Worm (Caenorhabditis elegans) whole organism, dauer: Measurements from ENCODE around the gene D2089.8.

Experiments used
- unc-62 ChIP-seq: sonication (generic microtip); optimal IDR thresholded peaks from 2 replicates; lab custom pipeline; 2017; ENCODE audit warnings: missing biosample characterization, missing genetic modification reagents, missing genetic modification characterization

Gene D2089.8

DNA sequence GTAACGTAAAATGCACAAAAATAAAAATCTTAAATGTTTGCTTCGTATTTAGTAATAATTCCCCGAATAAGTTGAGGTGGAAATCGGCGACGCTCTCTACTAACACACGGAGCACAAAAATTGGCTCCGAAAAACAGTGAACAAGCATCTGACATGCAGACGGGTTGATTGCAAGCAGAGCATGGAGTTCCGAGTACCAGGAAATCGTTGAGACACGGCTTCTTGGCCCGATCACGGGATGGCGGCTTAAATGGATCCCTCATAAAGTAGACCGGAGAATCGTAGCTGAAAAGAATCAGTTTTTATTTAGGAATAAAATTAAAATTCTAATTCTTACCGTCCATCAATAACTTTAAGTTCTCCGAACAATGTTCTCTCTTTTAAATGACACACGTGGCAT, 302 bp downstream of the D2089.8 start:
- no peak for TF ChIP-seq unc-62 (GFP tag; lab: Kevin White, UChicago)

DNA sequence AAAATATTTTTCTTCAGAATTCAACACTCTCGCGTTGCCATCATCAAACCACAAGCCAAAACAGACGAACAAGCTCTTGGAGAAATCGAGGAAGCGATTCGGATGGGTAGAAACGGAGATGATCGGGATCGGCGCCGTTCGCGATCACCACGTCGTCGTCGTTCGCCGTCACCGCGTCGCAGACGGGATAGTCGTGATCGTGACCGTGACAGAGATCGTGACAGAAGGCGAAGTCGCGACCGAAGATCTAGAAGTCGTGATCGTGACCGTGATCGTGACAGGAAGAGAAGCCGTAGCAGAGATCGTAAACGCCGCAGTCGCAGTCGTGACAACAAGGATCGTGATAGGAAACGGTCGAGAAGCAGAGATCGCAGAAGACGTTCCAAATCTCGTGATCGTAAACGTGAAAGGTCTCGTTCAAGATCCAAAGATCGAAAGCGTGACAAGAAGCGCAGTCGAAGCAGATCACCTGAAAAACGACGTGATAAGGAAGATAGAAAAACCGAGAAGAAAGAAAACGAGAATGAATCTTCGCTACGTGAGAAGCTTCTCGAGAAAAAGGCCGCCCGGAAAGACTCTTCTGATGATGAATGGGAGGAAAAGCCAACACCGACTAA, 1.0 kb downstream of the D2089.8 start:
- TF ChIP-seq unc-62 (GFP tag; lab: Kevin White, UChicago): no peak

DNA sequence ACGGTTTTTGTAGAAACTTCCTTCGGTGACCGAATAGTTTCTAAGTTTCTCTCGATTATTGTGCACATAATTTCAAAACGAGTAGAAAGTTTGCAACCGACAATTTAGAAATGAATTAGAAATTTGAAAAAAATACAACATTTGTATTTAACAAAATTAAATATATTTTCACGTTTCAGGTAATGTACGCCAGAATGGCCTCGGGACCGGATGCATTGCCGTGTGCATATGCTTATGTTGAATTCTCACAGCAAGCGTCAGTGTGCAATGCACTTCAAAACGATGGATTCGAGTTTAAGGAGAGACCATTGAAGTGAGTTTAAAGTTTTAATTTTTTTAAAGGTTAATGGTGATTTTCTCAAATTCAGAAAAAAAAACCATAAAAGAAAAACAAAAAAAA, 1.7 kb downstream of the D2089.8 start, which contains the start of gene marc-2:
TSS of gene marc-2 (minus strand) at position 101 of the 400 bp plus-strand sequence.
- no peak for TF ChIP-seq unc-62 (GFP tag; lab: Kevin White, UChicago)

DNA sequence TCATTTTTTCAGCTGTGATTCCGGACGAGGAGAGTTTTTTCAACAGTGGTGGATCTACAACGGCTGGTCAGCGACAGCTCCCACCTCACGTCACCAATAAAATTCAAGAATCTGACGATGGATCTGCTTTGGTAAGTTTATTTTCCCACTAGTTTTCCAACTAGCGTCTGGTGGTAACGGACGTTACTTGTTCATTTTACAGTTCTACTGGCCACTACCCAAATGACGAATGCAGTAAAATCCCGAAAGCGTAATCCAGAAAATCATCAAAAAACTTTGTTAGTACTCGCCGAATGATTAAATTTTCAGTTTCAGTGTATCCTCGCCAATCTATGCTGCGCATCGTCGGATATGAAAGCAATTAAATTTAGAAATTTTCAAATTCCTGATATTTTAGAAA, 3.0 kb downstream of the D2089.8 start:
- no peak for TF ChIP-seq unc-62 (GFP tag; lab: Kevin White, UChicago)

DNA sequence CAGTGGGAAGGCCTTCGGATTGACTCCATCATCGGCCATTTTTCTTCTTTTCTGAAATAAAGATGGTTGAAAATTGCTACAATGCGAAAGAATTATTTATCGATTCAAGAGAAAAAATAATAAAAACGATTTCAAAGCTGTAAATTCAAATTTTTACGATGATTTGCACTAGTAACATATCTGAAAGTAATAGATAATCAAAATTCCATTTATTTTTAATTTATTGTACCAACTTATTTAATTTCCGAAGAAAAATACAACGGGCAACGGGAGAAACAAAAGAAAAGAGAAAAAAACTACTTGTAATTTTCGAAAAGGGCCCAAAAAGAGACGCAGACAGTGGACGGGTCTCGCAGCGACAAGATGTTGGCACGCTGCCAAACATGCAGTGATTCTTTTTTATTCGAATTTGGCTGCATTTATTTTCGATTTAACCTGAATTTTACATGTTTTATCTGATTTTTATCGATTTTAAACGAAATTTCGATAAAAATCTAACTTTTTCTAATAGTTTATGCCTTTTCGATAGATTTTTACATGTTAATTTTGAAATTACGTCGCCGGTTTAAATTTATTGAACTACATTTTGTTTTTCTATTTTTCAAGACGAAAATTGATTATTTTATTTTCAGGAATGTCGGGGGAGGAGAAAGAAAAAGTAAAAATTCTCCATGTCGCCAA, 3.9 kb downstream of the D2089.8 start, which contains the start of the genes snu-13 and rsp-7:
TSS of gene snu-13 (minus strand) at position 51 of the 681 bp plus-strand sequence.
TSS of gene rsp-7 (plus strand) at position 631 of the 681 bp plus-strand sequence.
- no peak for TF ChIP-seq unc-62 (GFP tag; lab: Kevin White, UChicago)

ce11 chrII:10657632-10658108, 4.9 kb downstream of the D2089.8 start, which contains the start of gene lact-3:
Gene lact-3 (minus strand): TSS chrII:10657682.
- TF ChIP-seq unc-62 (GFP tag; lab: Kevin White, UChicago): no peak

ce11 chrII:10656395-10656794, 6.2 kb downstream of the D2089.8 start:
- TF ChIP-seq unc-62 (GFP tag; lab: Kevin White, UChicago): no peak

- TF ChIP-seq unc-62 (GFP tag; lab: Kevin White, UChicago): no peak
Measured at ce11 chrII:10654435-10654834, 8.1 kb downstream of the D2089.8 start.

ce11 chrII:10653559-10653958, 9.0 kb downstream of the D2089.8 start:
- no peak for TF ChIP-seq unc-62 (GFP tag; lab: Kevin White, UChicago)

DNA sequence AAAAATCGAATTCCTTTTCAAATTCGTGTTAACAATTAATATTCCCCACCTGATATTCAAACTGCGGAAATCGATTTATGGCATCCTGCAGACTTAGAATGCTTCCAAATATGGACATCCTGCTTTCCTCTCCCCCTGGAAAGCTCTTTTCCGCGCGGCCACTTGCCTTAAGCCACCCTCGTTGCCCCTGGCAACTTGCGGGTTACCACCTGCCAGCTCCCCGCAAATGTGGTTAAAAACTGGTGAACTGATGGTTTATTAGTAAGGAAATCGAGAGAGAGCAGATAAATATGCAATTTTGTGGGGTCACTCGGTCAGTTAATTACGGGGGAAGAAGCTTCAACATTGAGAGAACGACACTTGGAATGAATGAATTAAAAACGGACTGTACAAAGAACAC, 10.5 kb downstream of the D2089.8 start, which contains the start of gene nphp-1:
TSS of gene nphp-1 (minus strand) at position 145 of the 400 bp plus-strand sequence.
- TF ChIP-seq unc-62 (GFP tag; lab: Kevin White, UChicago): no peak

ce11 chrII:10646901-10647566, 15.5 kb downstream of the D2089.8 start, which contains the start of gene M28.10:
Gene M28.10 (plus strand): TSS chrII:10647516.
- no peak for TF ChIP-seq unc-62 (GFP tag; lab: Kevin White, UChicago)

- no peak for TF ChIP-seq unc-62 (GFP tag; lab: Kevin White, UChicago)
Measured at ce11 chrII:10643403-10643802, 19.2 kb downstream of the D2089.8 start, which contains the start of gene M28.4. Gene M28.4 (plus strand): TSS chrII:10643703.

ce11 chrII:10639110-10639509, 23.5 kb downstream of the D2089.8 start, which contains the start of gene M28.9:
Gene M28.9 (plus strand): TSS chrII:10639410.
- no peak for TF ChIP-seq unc-62 (GFP tag; lab: Kevin White, UChicago)

DNA sequence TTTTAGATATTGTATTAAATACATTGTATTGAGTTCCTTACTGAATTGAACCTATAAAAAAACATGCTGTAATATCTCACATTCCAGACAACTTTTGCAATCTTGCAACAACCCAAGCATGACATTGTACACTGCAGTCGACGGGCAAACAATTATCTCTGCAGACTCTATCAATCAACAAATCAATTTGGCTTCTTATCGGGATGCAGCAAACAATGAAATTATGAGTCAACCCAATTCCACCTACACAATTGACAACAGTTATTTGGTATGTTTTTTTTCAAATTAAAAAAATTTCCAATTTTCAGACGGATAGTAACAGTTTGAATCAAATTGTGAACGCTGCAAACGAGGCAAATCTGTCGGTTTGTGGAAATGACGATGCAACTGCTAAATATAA, 31.6 kb downstream of the D2089.8 start:
- TF ChIP-seq unc-62 (GFP tag; lab: Kevin White, UChicago): no peak

DNA sequence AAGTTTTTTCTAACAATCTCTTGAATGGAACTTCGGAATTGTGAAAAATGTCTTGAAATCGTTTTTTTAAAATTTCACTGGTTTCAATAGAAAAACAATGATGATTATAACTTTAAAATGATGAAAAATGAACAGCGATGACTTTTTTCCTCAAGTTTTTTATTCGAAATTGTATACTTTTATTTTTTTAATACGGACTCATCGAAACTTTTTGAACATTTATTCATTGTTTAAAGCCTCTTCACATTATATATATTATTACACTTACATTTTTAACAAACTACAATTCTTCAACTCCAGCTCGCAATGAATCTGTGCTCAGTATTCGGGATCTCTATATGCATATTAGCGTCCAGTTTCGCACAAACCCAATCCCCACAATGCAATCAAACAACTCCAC, 34.6 kb downstream of the D2089.8 start, which contains the start of gene M28.8:
TSS of gene M28.8 (plus strand) at position 301 of the 400 bp plus-strand sequence.
- no peak for TF ChIP-seq unc-62 (GFP tag; lab: Kevin White, UChicago)

- no peak for TF ChIP-seq unc-62 (GFP tag; lab: Kevin White, UChicago)
Measured at ce11 chrII:10627086-10627485, 35.5 kb downstream of the D2089.8 start.
